Fruit fly (Drosophila melanogaster): ENCODE results near the gene ssp2.

ssp2 gene

dm6 chr3L:13922023-13922652 lies 42.9 kb upstream of the ssp2 start (continued):
- TF ChIP-seq CG2678 (tag; optimal IDR thresholded peaks at IDR 0.05) (peak; percentile 53), CG15514 (GFP tag; optimal IDR thresholded peaks at IDR 0.05) (peak; percentile 37), CG12942 (GFP tag; optimal IDR thresholded peaks at IDR 0.05) (no peak), Bdp1 (GFP tag; optimal IDR thresholded peaks at IDR 0.05) (no peak), NfI (GFP tag; optimal IDR thresholded peaks at IDR 0.05) (peak; percentile 48), CG7839 (tag; optimal IDR thresholded peaks at IDR 0.05) (peak; percentile 62), dpn (GFP tag; optimal IDR thresholded peaks at IDR 0.05) (peak; percentile 36 to 48), Blimp-1 (GFP tag; optimal IDR thresholded peaks at IDR 0.05) (peak; percentile 13), CG17385 (GFP tag; optimal IDR thresholded peaks at IDR 0.05) (peak; percentile 7), CG8388 (GFP tag; optimal IDR thresholded peaks at IDR 0.05) (peak; percentile 28), ttk (GFP tag; IDR thresholded peaks at IDR 0.05) (peak; percentile 68), Meics (GFP tag; optimal IDR thresholded peaks at IDR 0.05) (peak; percentile 53), D19B (GFP tag; optimal IDR thresholded peaks at IDR 0.05) (peak; percentile 14), knrl (GFP tag; IDR thresholded peaks at IDR 0.05; ENCODE audit: partially characterized antibody) (no peak), CG18619 (GFP tag; optimal IDR thresholded peaks at IDR 0.05) (peak; percentile 48), yki (optimal IDR thresholded peaks at IDR 0.05) (no peak), Dek (tag; optimal IDR thresholded peaks at IDR 0.05) (peak; percentile 33), CG42726 (GFP tag; IDR thresholded peaks at IDR 0.05; ENCODE audit: partially characterized antibody) (no peak), Sox100B (GFP tag; optimal IDR thresholded peaks at IDR 0.05) (peak; percentile 32), CG2120 (GFP tag; optimal IDR thresholded peaks at IDR 0.05) (peak; percentile 68), B-H2 (GFP tag; optimal IDR thresholded peaks at IDR 0.05) (no peak), ATbp (GFP tag; optimal IDR thresholded peaks at IDR 0.05) (peak; percentile 43), CG30403 (GFP tag; optimal IDR thresholded peaks at IDR 0.05) (peak; percentile 56), sqz (GFP tag; optimal IDR thresholded peaks at IDR 0.05) (peak; percentile 78), pb (GFP tag; optimal IDR thresholded peaks at IDR 0.05) (no peak), ssp (GFP tag; IDR thresholded peaks at IDR 0.05) (no peak), chinmo (GFP tag; IDR thresholded peaks at IDR 0.05; ENCODE audit: partially characterized antibody) (0 out of 4 replicates have a peak, but pooled peaks have one; percentile 28), gem (tag; optimal IDR thresholded peaks at IDR 0.05) (peak; percentile 66), Hr51 (GFP tag; optimal IDR thresholded peaks at IDR 0.05) (peak; percentile 31 to 56), sug (tag; optimal IDR thresholded peaks at IDR 0.05) (peak; percentile 5), Fer3 (tag; optimal IDR thresholded peaks at IDR 0.05) (peak; percentile 51), eyg (GFP tag; optimal IDR thresholded peaks at IDR 0.05) (no peak), TFAM (GFP tag; optimal IDR thresholded peaks at IDR 0.05) (no peak), CG5953 (GFP tag; IDR thresholded peaks at IDR 0.05) (no peak; the same call in 1 of the 2 replicates), CG5180 (GFP tag; optimal IDR thresholded peaks at IDR 0.05) (peak; percentile 88), CG9609 (GFP tag; optimal IDR thresholded peaks at IDR 0.05) (peak; percentile 24), CG12236 (GFP tag; optimal IDR thresholded peaks at IDR 0.05) (no peak), Fer1 (GFP tag; optimal IDR thresholded peaks at IDR 0.05) (peak; percentile 17), ranshi (GFP tag; IDR thresholded peaks at IDR 0.05) (0 out of 2 replicates have a peak, but pooled peaks have one; percentile 32), ems (GFP tag; optimal IDR thresholded peaks at IDR 0.05) (no peak), Nf-YB (GFP tag; optimal IDR thresholded peaks at IDR 0.05) (no peak), Dp (GFP tag; optimal IDR thresholded peaks at IDR 0.05) (peak; percentile 51), CG10543 (GFP tag; optimal IDR thresholded peaks at IDR 0.05) (peak; percentile 12), CG13624 (GFP tag; optimal IDR thresholded peaks at IDR 0.05) (no peak), Rfx (GFP tag; IDR thresholded peaks at IDR 0.05) (peak; percentile 54), luna (GFP tag; optimal IDR thresholded peaks at IDR 0.05) (no peak), CG6654 (GFP tag; optimal IDR thresholded peaks at IDR 0.05) (no peak), CG10209 (GFP tag; optimal IDR thresholded peaks at IDR 0.05) (peak; percentile 24), cas (GFP tag; IDR thresholded peaks at IDR 0.05) (0 out of 2 replicates have a peak, but pooled peaks have one; percentile 7)
